Worm (Caenorhabditis elegans): Measurements from ENCODE around the gene nhr-127.

- no peak for TF ChIP-seq ceh-83 (GFP tag; optimal IDR thresholded peaks at IDR 0.05)
- no peak for TF ChIP-seq unc-62 (GFP tag; optimal IDR thresholded peaks at IDR 0.05)
- no peak for TF ChIP-seq pha-4 (tag; optimal IDR thresholded peaks at IDR 0.05)
- TF ChIP-seq bed-3 (GFP tag; optimal IDR thresholded peaks at IDR 0.05) = no peak
- TF ChIP-seq mep-1 (tag; optimal IDR thresholded peaks at IDR 0.05) = no peak
- no peak for TF ChIP-seq unc-39 (tag; optimal IDR thresholded peaks at IDR 0.05)
- TF ChIP-seq ces-1 (GFP tag; optimal IDR thresholded peaks at IDR 0.05) = no peak
- no peak for TF ChIP-seq elt-1 (tag; optimal IDR thresholded peaks at IDR 0.05; ENCODE audit: borderline replicate concordance, insufficient read depth)
- TF ChIP-seq ztf-11 (tag; optimal IDR thresholded peaks at IDR 0.05) = no peak
- TF ChIP-seq nhr-237 (tag; optimal IDR thresholded peaks at IDR 0.05) = no peak
- TF ChIP-seq lsy-2 (tag; optimal IDR thresholded peaks at IDR 0.05) = no peak
- no peak for TF ChIP-seq nhr-12 (tag; optimal IDR thresholded peaks at IDR 0.05)
Observed at ce11 chrV:16235135-16235534, 24.6 kb upstream of the nhr-127 start, which contains the start of gene F21H7.3.
